Fruit fly (Drosophila melanogaster) whole organism, embryonic: Measurements from ENCODE around the gene Acp63F.

ENCODE experiments used
- Abd-B ChIP-seq: fragments of 200-800 bp; sonication (Bioruptor generic); optimal IDR thresholded peaks from 2 replicates; lab custom pipeline; 2018; ENCODE audit warnings: missing biosample characterization, mild to moderate bottlenecking, missing genetic modification characterization, moderate library complexity
- Asciz ChIP-seq: fragments of 200-800 bp; sonication (Bioruptor generic); optimal IDR thresholded peaks from 2 replicates; lab custom pipeline; 2017; ENCODE audit warnings: missing biosample characterization, mild to moderate bottlenecking, missing genetic modification characterization, missing genetic modification reagents
- Atf-2 ChIP-seq: fragments of 200-800 bp; sonication (Bioruptor generic); optimal IDR thresholded peaks from 2 replicates; lab custom pipeline; 2016; ENCODE audit warnings: missing biosample characterization, missing genetic modification characterization
- Atf3 ChIP-seq: fragments of 200-800 bp; sonication (Bioruptor generic); optimal IDR thresholded peaks from 3 replicates; lab custom pipeline; 2016; ENCODE audit warnings: missing biosample characterization, missing genetic modification characterization
- CG10274 ChIP-seq: fragments of 200-800 bp; sonication (Bioruptor generic); optimal IDR thresholded peaks from 3 replicates; lab custom pipeline; 2017; ENCODE audit warnings: missing biosample characterization, mild to moderate bottlenecking, missing genetic modification characterization
- CG10565 ChIP-seq: fragments of 200-800 bp; sonication (Bioruptor generic); optimal IDR thresholded peaks from 3 replicates; lab custom pipeline; 2016; ENCODE audit warnings: missing biosample characterization, mild to moderate bottlenecking, missing genetic modification characterization
- CG11247 ChIP-seq: fragments of 200-800 bp; sonication (Bioruptor generic); IDR thresholded peaks from 2 replicates; pipeline ENCODE4 v1.3.6; 2022; ENCODE audit warnings: missing biosample characterization, missing genetic modification characterization
- CG11695 ChIP-seq: fragments of 200-800 bp; sonication (Bioruptor generic); IDR thresholded peaks from 3 replicates; pipeline ENCODE4 v1.3.6; 2022; ENCODE audit warnings: missing biosample characterization, missing genetic modification characterization
- CG12155 ChIP-seq: fragments of 200-800 bp; sonication (Bioruptor generic); optimal IDR thresholded peaks from 3 replicates; lab custom pipeline; 2016; ENCODE audit warnings: missing biosample characterization, missing genetic modification characterization
- CG12659 ChIP-seq: fragments of 200-800 bp; sonication (Bioruptor generic); optimal IDR thresholded peaks from 3 replicates; lab custom pipeline; 2017; ENCODE audit warnings: mild to moderate bottlenecking, missing biosample characterization, missing genetic modification reagents, missing genetic modification characterization
- CG13894 ChIP-seq: fragments of 200-800 bp; sonication (Bioruptor generic); optimal IDR thresholded peaks from 3 replicates; lab custom pipeline; 2018; ENCODE audit warnings: missing biosample characterization, mild to moderate bottlenecking, missing genetic modification characterization, moderate library complexity
- CG16815 ChIP-seq: fragments of 200-800 bp; sonication (Bioruptor generic); optimal IDR thresholded peaks from 3 replicates; lab custom pipeline; 2017; ENCODE audit warnings: missing biosample characterization, mild to moderate bottlenecking, missing genetic modification characterization
- CG16863 ChIP-seq: fragments of 200-800 bp; sonication (Bioruptor generic); optimal IDR thresholded peaks from 3 replicates; lab custom pipeline; 2016; ENCODE audit warnings: missing biosample characterization, missing genetic modification characterization
- CG1832 ChIP-seq: fragments of 200-800 bp; sonication (Bioruptor generic); optimal IDR thresholded peaks from 2 replicates; lab custom pipeline; 2017; ENCODE audit warnings: missing biosample characterization, mild to moderate bottlenecking, missing genetic modification characterization, inconsistent platforms
- CG18599 ChIP-seq: fragments of 200-800 bp; sonication (Bioruptor generic); optimal IDR thresholded peaks from 3 replicates; lab custom pipeline; 2017; ENCODE audit warnings: missing biosample characterization, missing genetic modification characterization, mild to moderate bottlenecking, moderate library complexity, missing genetic modification reagents
- CG2202 ChIP-seq: fragments of 200-800 bp; sonication (Bioruptor generic); optimal IDR thresholded peaks from 2 replicates; lab custom pipeline; 2018; ENCODE audit warnings: missing biosample characterization, mild to moderate bottlenecking, missing genetic modification characterization
- CG33213 ChIP-seq: fragments of 200-800 bp; sonication (Bioruptor generic); optimal IDR thresholded peaks from 3 replicates; lab custom pipeline; 2016; ENCODE audit warnings: missing biosample characterization, missing genetic modification characterization
- CG34376 ChIP-seq: fragments of 200-800 bp; sonication (Bioruptor generic); optimal IDR thresholded peaks from 2 replicates; lab custom pipeline; 2018; ENCODE audit warnings: missing biosample characterization, mild to moderate bottlenecking, missing genetic modification characterization
- CG3995 ChIP-seq: fragments of 200-800 bp; sonication (Bioruptor generic); optimal IDR thresholded peaks from 3 replicates; lab custom pipeline; 2016; ENCODE audit warnings: missing biosample characterization, missing genetic modification characterization
- CG6272 ChIP-seq: fragments of 200-800 bp; sonication (Bioruptor generic); IDR thresholded peaks from 2 replicates; pipeline ENCODE4 v1.3.6; 2022; ENCODE audit warnings: missing biosample characterization, missing genetic modification characterization
- CG7271 ChIP-seq: fragments of 200-800 bp; sonication (Bioruptor generic); optimal IDR thresholded peaks from 2 replicates; lab custom pipeline; 2018; ENCODE audit warnings: missing biosample characterization, mild to moderate bottlenecking, missing genetic modification characterization, moderate library complexity
- CG8089 ChIP-seq: fragments of 200-800 bp; sonication (Bioruptor generic); optimal IDR thresholded peaks from 3 replicates; lab custom pipeline; 2016; ENCODE audit warnings: missing biosample characterization, missing genetic modification characterization
- CG8944 ChIP-seq: fragments of 200-800 bp; sonication (Bioruptor generic); optimal IDR thresholded peaks from 3 replicates; lab custom pipeline; 2016; ENCODE audit warnings: missing biosample characterization, missing genetic modification characterization
- CTCF ChIP-seq: fragments of 200-800 bp; sonication (Bioruptor generic); optimal IDR thresholded peaks from 2 replicates; lab custom pipeline; 2017; ENCODE audit warnings: missing biosample characterization, mild to moderate bottlenecking, missing genetic modification characterization, moderate library complexity
- D ChIP-seq, 2 experiments: fragments of 200-800 bp in 1 of 2; fragments of >200 bp in 1 of 2; sonication (Bioruptor generic) in 1 of 2; optimal IDR thresholded peaks; 2 replicates in 1 of 2; 3 replicates in 1 of 2; lab custom pipeline; 2017; ENCODE audit warnings: mild to moderate bottlenecking in 1 of 2, missing biosample characterization in 1 of 2, missing genetic modification characterization in 1 of 2, missing genetic modification reagents in 1 of 2
- Doc2 ChIP-seq: fragments of 200-800 bp; sonication (Bioruptor generic); IDR thresholded peaks from 2 replicates; pipeline ENCODE4 v1.3.6; 2022; ENCODE audit warnings: missing biosample characterization, missing genetic modification characterization
- Lpt ChIP-seq: fragments of >200 bp; optimal IDR thresholded peaks from 2 replicates; lab custom pipeline; 2018; ENCODE audit warnings: missing biosample characterization, missing genetic modification characterization
- Nf-YC ChIP-seq: fragments of 200-800 bp; optimal IDR thresholded peaks from 3 replicates; lab custom pipeline; 2019; ENCODE audit warnings: missing biosample characterization, mild to moderate bottlenecking, missing genetic modification characterization, moderate library complexity
- Oaz ChIP-seq: fragments of 200-800 bp; sonication (Bioruptor generic); IDR thresholded peaks from 2 replicates; pipeline ENCODE4 v1.3.6; 2022; ENCODE audit warnings: missing biosample characterization, missing genetic modification characterization
- Ravus ChIP-seq: fragments of 200-800 bp; sonication (Bioruptor generic); IDR thresholded peaks from 2 replicates; pipeline ENCODE4 v1.3.6; 2022; ENCODE audit warnings: missing biosample characterization, missing genetic modification characterization
- Sox100B ChIP-seq: fragments of 200-800 bp; sonication (Bioruptor generic); optimal IDR thresholded peaks from 3 replicates; lab custom pipeline; 2018; ENCODE audit warnings: missing biosample characterization, mild to moderate bottlenecking, missing genetic modification characterization
- Sry-β ChIP-seq: fragments of 200-800 bp; sonication (Bioruptor generic); optimal IDR thresholded peaks from 2 replicates; lab custom pipeline; 2018; ENCODE audit warnings: missing biosample characterization, mild to moderate bottlenecking, missing genetic modification characterization, moderate library complexity
- abd-A ChIP-seq: fragments of 200-800 bp; sonication (Bioruptor generic); optimal IDR thresholded peaks from 3 replicates; lab custom pipeline; 2019; ENCODE audit warnings: missing biosample characterization, mild to moderate bottlenecking, missing genetic modification characterization, moderate library complexity
- al ChIP-seq: fragments of 200-800 bp; sonication (Bioruptor generic); IDR thresholded peaks from 2 replicates; pipeline ENCODE4 v1.3.6; 2022; ENCODE audit warnings: missing biosample characterization, missing genetic modification characterization
- amos ChIP-seq: fragments of 200-800 bp; sonication (Bioruptor generic); IDR thresholded peaks from 2 replicates; pipeline ENCODE4 v1.3.6; 2022; ENCODE audit warnings: missing biosample characterization, missing genetic modification characterization; ENCODE audit not compliant: partially characterized antibody
- corto ChIP-seq: fragments of 200-800 bp; sonication (Bioruptor generic); optimal IDR thresholded peaks from 2 replicates; lab custom pipeline; 2016; ENCODE audit warnings: missing biosample characterization, mild to moderate bottlenecking, missing genetic modification characterization, moderate library complexity
- disco-r ChIP-seq: fragments of 200-800 bp; sonication (Bioruptor generic); optimal IDR thresholded peaks from 2 replicates; lab custom pipeline; 2016; ENCODE audit warnings: missing biosample characterization, missing genetic modification characterization
- esg ChIP-seq: fragments of 200-800 bp; sonication (Bioruptor generic); conservative IDR thresholded peaks from 2 replicates; pipeline ENCODE4 v1.3.6; 2022; ENCODE audit warnings: missing biosample characterization, missing genetic modification characterization
- fd102C ChIP-seq: fragments of 200-800 bp; sonication (Bioruptor generic); optimal IDR thresholded peaks from 2 replicates; lab custom pipeline; 2018; ENCODE audit warnings: missing biosample characterization, mild to moderate bottlenecking, missing genetic modification characterization, moderate library complexity
- fru ChIP-seq: fragments of >200 bp; optimal IDR thresholded peaks from 2 replicates; lab custom pipeline; 2017
- inv ChIP-seq: fragments of 200-800 bp; sonication (Bioruptor generic); IDR thresholded peaks from 2 replicates; pipeline ENCODE4 v1.3.6; 2022; ENCODE audit warnings: missing biosample characterization, missing genetic modification characterization; ENCODE audit not compliant: partially characterized antibody
- kah ChIP-seq: fragments of 200-800 bp; sonication (Bioruptor generic); optimal IDR thresholded peaks from 2 replicates; lab custom pipeline; 2018; ENCODE audit warnings: missing biosample characterization, mild to moderate bottlenecking, missing genetic modification characterization
- knrl ChIP-seq: fragments of 200-800 bp; sonication (Bioruptor generic); IDR thresholded peaks from 3 replicates; pipeline ENCODE4 v1.3.6; 2022; ENCODE audit warnings: missing biosample characterization, missing genetic modification characterization; ENCODE audit not compliant: partially characterized antibody
- nom ChIP-seq: fragments of 200-800 bp; sonication (Bioruptor generic); optimal IDR thresholded peaks from 2 replicates; lab custom pipeline; 2017; ENCODE audit warnings: missing biosample characterization, missing genetic modification characterization, mild to moderate bottlenecking, moderate library complexity, missing genetic modification reagents
- pb ChIP-seq: fragments of 200-800 bp; sonication (Bioruptor generic); optimal IDR thresholded peaks from 3 replicates; lab custom pipeline; 2016; ENCODE audit warnings: missing biosample characterization, missing genetic modification characterization
- pnt ChIP-seq: fragments of 200-800 bp; sonication (Bioruptor generic); optimal IDR thresholded peaks from 3 replicates; lab custom pipeline; 2016; ENCODE audit warnings: missing biosample characterization, missing genetic modification characterization
- psq ChIP-seq: fragments of 200-800 bp; sonication (Bioruptor generic); optimal IDR thresholded peaks from 2 replicates; lab custom pipeline; 2017; ENCODE audit warnings: missing biosample characterization, missing genetic modification characterization
- ranshi ChIP-seq: fragments of 200-800 bp; sonication (Bioruptor generic); IDR thresholded peaks from 2 replicates; pipeline ENCODE4 v1.3.6; 2022; ENCODE audit warnings: missing biosample characterization, missing genetic modification characterization
- sim ChIP-seq: fragments of 200-800 bp; sonication (Bioruptor generic); IDR thresholded peaks from 2 replicates; pipeline ENCODE4 v1.3.6; 2022; ENCODE audit warnings: missing biosample characterization, missing genetic modification characterization
- sr ChIP-seq: fragments of 200-800 bp; sonication (Bioruptor generic); IDR thresholded peaks from 3 replicates; pipeline ENCODE4 v1.3.6; 2022; ENCODE audit warnings: missing biosample characterization, missing genetic modification characterization
- zen2 ChIP-seq: fragments of 200-800 bp; sonication (Bioruptor generic); IDR thresholded peaks from 3 replicates; pipeline ENCODE4 v1.3.6; 2022; ENCODE audit warnings: missing biosample characterization, missing genetic modification characterization; ENCODE audit not compliant: partially characterized antibody

Gene Acp63F

dm6 chr3L:3802677-3803076, 13.5 kb downstream of the Acp63F start (continued):
- peak; percentile 14 for TF ChIP-seq CG16815 (GFP tag; lab: Kevin White, UChicago)
- TF ChIP-seq Lpt (GFP tag; lab: Kevin White, UChicago): no peak
- TF ChIP-seq CG11695 (GFP tag; lab: Robert Waterston, UW): peak; percentile 74
- no peak for TF ChIP-seq psq (GFP tag; lab: Kevin White, UChicago)
- TF ChIP-seq pnt (GFP tag; lab: Kevin White, UChicago): peak; percentile 76
- TF ChIP-seq Nf-YC (tag; lab: Kevin White, UChicago): peak; percentile 63
- TF ChIP-seq CG12659: peak; percentile 81
- TF ChIP-seq CG10565 (GFP tag; lab: Kevin White, UChicago): no peak
- TF ChIP-seq nom: no peak
- peak; percentile 36 for TF ChIP-seq Sox100B
- TF ChIP-seq Atf-2 (GFP tag; lab: Kevin White, UChicago): peak; percentile 69
- peak; percentile 53; the same call in 1 of the 2 replicates for TF ChIP-seq al (GFP tag; lab: Robert Waterston, UW)
- peak; percentile 48; the same call in 1 of the 2 replicates for TF ChIP-seq Doc2 (GFP tag; lab: Robert Waterston, UW)
- TF ChIP-seq CG3995 (GFP tag; lab: Kevin White, UChicago): no peak
- TF ChIP-seq CG16863 (GFP tag; lab: Kevin White, UChicago): peak; percentile 66
- TF ChIP-seq abd-A: peak; percentile 89
- no peak for TF ChIP-seq disco-r (GFP tag; lab: Kevin White, UChicago)
- peak; percentile 73 for TF ChIP-seq CG8944 (GFP tag; lab: Kevin White, UChicago)
- no peak for TF ChIP-seq knrl (GFP tag; lab: Robert Waterston, UW)
- peak; percentile 2 for TF ChIP-seq CG10274 (GFP tag; lab: Kevin White, UChicago)
- no peak for TF ChIP-seq CG7271 (tag; lab: Kevin White, UChicago)
- TF ChIP-seq CG18599 (GFP tag; lab: Kevin White, UChicago): peak; percentile 92
- no peak for TF ChIP-seq corto (GFP tag; lab: Kevin White, UChicago)
- TF ChIP-seq amos: no peak
- peak; percentile 60 for TF ChIP-seq Abd-B (GFP tag; lab: Kevin White, UChicago)
- TF ChIP-seq CG11247 (GFP tag; lab: Robert Waterston, UW): peak; percentile 65; the same call in 1 of the 2 replicates
- TF ChIP-seq ranshi (GFP tag; lab: Robert Waterston, UW): peak; percentile 73
- peak; percentile 13 for TF ChIP-seq CG8089 (GFP tag; lab: Kevin White, UChicago)
- TF ChIP-seq CG2202 (tag; lab: Kevin White, UChicago): no peak
- TF ChIP-seq CG1832 (GFP tag; lab: Kevin White, UChicago): no peak
- TF ChIP-seq CG6272: peak; percentile 59
- no peak for TF ChIP-seq fru (lab: Kevin White, UChicago)
- TF ChIP-seq D (optimal IDR thresholded peaks at IDR 0.05; lab: Kevin White, UChicago): no peak
- TF ChIP-seq D (GFP tag; optimal IDR thresholded peaks at IDR 0.05; lab: Kevin White, UChicago): peak; percentile 15
- peak; percentile 90 for TF ChIP-seq CG13894 (tag; lab: Kevin White, UChicago)
- peak; percentile 75 for TF ChIP-seq CG12155 (GFP tag; lab: Kevin White, UChicago)
- TF ChIP-seq sim: 0 out of 2 replicates have a peak, but pooled peaks have one; percentile 13
- TF ChIP-seq Oaz (GFP tag; lab: Robert Waterston, UW): peak; percentile 65
- no peak for TF ChIP-seq CTCF (GFP tag; lab: Kevin White, UChicago)
- TF ChIP-seq Atf3 (GFP tag; lab: Kevin White, UChicago): peak; percentile 35
- peak; percentile 76 for TF ChIP-seq CG34376
- TF ChIP-seq inv (GFP tag; lab: Robert Waterston, UW): no peak
- no peak for TF ChIP-seq zen2 (GFP tag; lab: Robert Waterston, UW)
- peak; percentile 56 for TF ChIP-seq pb (GFP tag; lab: Kevin White, UChicago)
- no peak for TF ChIP-seq Sry-β (GFP tag; lab: Kevin White, UChicago)
- peak; percentile 30 for TF ChIP-seq Ravus (GFP tag; lab: Robert Waterston, UW)
- TF ChIP-seq fd102C (GFP tag; lab: Kevin White, UChicago): no peak
- TF ChIP-seq esg (GFP tag; lab: Robert Waterston, UW): peak; percentile 75
- TF ChIP-seq kah (GFP tag; lab: Kevin White, UChicago): no peak
- TF ChIP-seq Asciz: no peak
- TF ChIP-seq sr (GFP tag; lab: Robert Waterston, UW): no peak
- TF ChIP-seq CG33213 (GFP tag; lab: Kevin White, UChicago): peak; percentile 12
